Fruit fly (Drosophila melanogaster) whole organism, prepupa: Measurements from ENCODE around the gene chic.

Source experiments
- CG11294 ChIP-seq: fragments of 200-800 bp; sonication (Bioruptor generic); IDR thresholded peaks from 2 replicates; pipeline ENCODE4 v1.3.6; 2022; ENCODE audit warnings: missing biosample characterization, missing genetic modification characterization
- CG11762 ChIP-seq: fragments of 200-800 bp; sonication (Bioruptor generic); optimal IDR thresholded peaks from 3 replicates; lab custom pipeline; 2016; ENCODE audit warnings: missing biosample characterization, missing genetic modification characterization; ENCODE audit not compliant: insufficient read depth
- CG11902 ChIP-seq: fragments of 200-800 bp; sonication (Bioruptor generic); optimal IDR thresholded peaks from 3 replicates; lab custom pipeline; 2016; ENCODE audit warnings: missing biosample characterization, missing genetic modification characterization
- CG15336 ChIP-seq: fragments of 200-800 bp; sonication (Bioruptor generic); IDR thresholded peaks from 2 replicates; pipeline ENCODE4 v1.3.6; 2022; ENCODE audit warnings: missing biosample characterization, missing genetic modification characterization
- CG1621 ChIP-seq: fragments of 200-800 bp; sonication (Bioruptor generic); optimal IDR thresholded peaks from 3 replicates; lab custom pipeline; 2018; ENCODE audit warnings: missing biosample characterization, mild to moderate bottlenecking, missing genetic modification characterization
- CG16779 ChIP-seq: fragments of 200-800 bp; sonication (Bioruptor generic); optimal IDR thresholded peaks from 3 replicates; lab custom pipeline; 2017; ENCODE audit warnings: missing biosample characterization, mild to moderate bottlenecking, missing genetic modification characterization
- CG3032 ChIP-seq: fragments of 200-800 bp; optimal IDR thresholded peaks from 2 replicates; lab custom pipeline; 2019; ENCODE audit warnings: missing biosample characterization, mild to moderate bottlenecking, missing genetic modification characterization, moderate library complexity
- CG32006 ChIP-seq: fragments of 200-800 bp; sonication (Bioruptor generic); optimal IDR thresholded peaks from 3 replicates; lab custom pipeline; 2017; ENCODE audit warnings: missing biosample characterization, mild to moderate bottlenecking, missing genetic modification characterization
- CG34406 ChIP-seq: fragments of 200-800 bp; sonication (Bioruptor generic); optimal IDR thresholded peaks from 3 replicates; lab custom pipeline; 2016; ENCODE audit warnings: missing biosample characterization, missing genetic modification characterization
- CG3919 ChIP-seq: fragments of 200-800 bp; sonication (Bioruptor generic); optimal IDR thresholded peaks from 3 replicates; lab custom pipeline; 2016; ENCODE audit warnings: missing biosample characterization, missing genetic modification characterization
- CG4318 ChIP-seq: fragments of 200-800 bp; sonication (Bioruptor generic); optimal IDR thresholded peaks from 3 replicates; lab custom pipeline; 2017; ENCODE audit warnings: missing biosample characterization, mild to moderate bottlenecking, missing genetic modification characterization
- CG6163 ChIP-seq: fragments of 200-800 bp; sonication (Bioruptor generic); IDR thresholded peaks from 3 replicates; pipeline ENCODE4 v1.3.6; 2022; ENCODE audit warnings: missing biosample characterization, missing genetic modification characterization
- CG6792 ChIP-seq: fragments of 200-800 bp; sonication (Bioruptor generic); optimal IDR thresholded peaks from 3 replicates; lab custom pipeline; 2016; ENCODE audit warnings: missing biosample characterization, missing genetic modification characterization
- CG6808 ChIP-seq: fragments of 200-800 bp; sonication (Bioruptor generic); optimal IDR thresholded peaks from 3 replicates; lab custom pipeline; 2017; ENCODE audit warnings: missing biosample characterization, missing genetic modification characterization, mild to moderate bottlenecking, moderate library complexity, missing genetic modification reagents
- CG6854 ChIP-seq: fragments of 200-800 bp; sonication (Bioruptor generic); optimal IDR thresholded peaks from 2 replicates; lab custom pipeline; 2017; ENCODE audit warnings: missing biosample characterization, mild to moderate bottlenecking, missing genetic modification characterization
- CG7368 ChIP-seq: fragments of 200-800 bp; sonication (Bioruptor generic); optimal IDR thresholded peaks from 3 replicates; lab custom pipeline; 2016; ENCODE audit warnings: missing biosample characterization, missing genetic modification characterization
- CG8119 ChIP-seq: fragments of 200-800 bp; sonication (Bioruptor generic); IDR thresholded peaks from 3 replicates; pipeline ENCODE4 v1.3.6; 2022; ENCODE audit warnings: missing biosample characterization, missing genetic modification characterization
- CG8319 ChIP-seq: fragments of 200-800 bp; sonication (Bioruptor generic); optimal IDR thresholded peaks from 3 replicates; lab custom pipeline; 2016; ENCODE audit warnings: missing biosample characterization, missing genetic modification characterization
- CG8632 ChIP-seq: fragments of 200-800 bp; sonication (Bioruptor generic); optimal IDR thresholded peaks from 3 replicates; lab custom pipeline; 2016; ENCODE audit warnings: missing biosample characterization, missing genetic modification characterization
- CG9139 ChIP-seq: fragments of 200-800 bp; sonication (Bioruptor generic); optimal IDR thresholded peaks from 3 replicates; lab custom pipeline; 2017; ENCODE audit warnings: missing biosample characterization, mild to moderate bottlenecking, missing genetic modification characterization
- Eip75B ChIP-seq: fragments of 200-800 bp; sonication (Bioruptor generic); optimal IDR thresholded peaks from 3 replicates; lab custom pipeline; 2016; ENCODE audit warnings: missing biosample characterization, missing genetic modification characterization
- Eip78C ChIP-seq: fragments of 200-800 bp; sonication (Bioruptor generic); peaks from one replicate; lab custom pipeline; 2016; ENCODE audit warnings: missing biosample characterization, missing genetic modification characterization
- Eip93F ChIP-seq: fragments of 200-800 bp; sonication (Bioruptor generic); optimal IDR thresholded peaks from 2 replicates; lab custom pipeline; 2016; ENCODE audit warnings: missing biosample characterization, mild to moderate bottlenecking, missing genetic modification characterization
- Ets21C ChIP-seq: fragments of 200-800 bp; sonication (Bioruptor generic); optimal IDR thresholded peaks from 3 replicates; lab custom pipeline; 2016; ENCODE audit warnings: missing biosample characterization, missing genetic modification characterization
- Ets96B ChIP-seq: fragments of 200-800 bp; optimal IDR thresholded peaks from 2 replicates; lab custom pipeline; 2019; ENCODE audit warnings: missing biosample characterization, mild to moderate bottlenecking, missing genetic modification characterization, moderate library complexity
- Gug ChIP-seq: fragments of 200-800 bp; sonication (Bioruptor generic); IDR thresholded peaks from 2 replicates; pipeline ENCODE4 v1.3.6; 2022; ENCODE audit warnings: missing biosample characterization, missing genetic modification characterization
- Hr38 ChIP-seq: sonication (Bioruptor generic); optimal IDR thresholded peaks from 2 replicates; lab custom pipeline; 2016; ENCODE audit warnings: missing biosample characterization, missing genetic modification characterization
- Hr39 ChIP-seq: fragments of 200-800 bp; sonication (Bioruptor generic); optimal IDR thresholded peaks from 2 replicates; lab custom pipeline; 2016; ENCODE audit warnings: missing biosample characterization, missing genetic modification characterization
- Hr4 ChIP-seq: fragments of 200-800 bp; sonication (Bioruptor generic); optimal IDR thresholded peaks from 3 replicates; lab custom pipeline; 2016; ENCODE audit warnings: missing biosample characterization, missing genetic modification characterization
- Lpt ChIP-seq: fragments of 200-800 bp; sonication (Bioruptor generic); optimal IDR thresholded peaks from 3 replicates; lab custom pipeline; 2016; ENCODE audit warnings: missing biosample characterization, missing genetic modification characterization
- Met ChIP-seq: fragments of 200-800 bp; sonication (Bioruptor generic); optimal IDR thresholded peaks from 3 replicates; lab custom pipeline; 2016; ENCODE audit warnings: missing biosample characterization, missing genetic modification characterization
- OdsH ChIP-seq: fragments of 200-800 bp; sonication (Bioruptor generic); optimal IDR thresholded peaks from 3 replicates; lab custom pipeline; 2016; ENCODE audit warnings: missing biosample characterization, missing genetic modification characterization
- Smox ChIP-seq: fragments of 200-800 bp; sonication (Bioruptor generic); optimal IDR thresholded peaks from 3 replicates; lab custom pipeline; 2016; ENCODE audit warnings: missing biosample characterization, missing genetic modification characterization
- Sox102F ChIP-seq: fragments of 200-800 bp; sonication (Bioruptor generic); optimal IDR thresholded peaks from 2 replicates; lab custom pipeline; 2016; ENCODE audit warnings: missing biosample characterization, mild to moderate bottlenecking, missing genetic modification characterization
- Sox14 ChIP-seq: fragments of 200-800 bp; sonication (Bioruptor generic); optimal IDR thresholded peaks from 3 replicates; lab custom pipeline; 2016; ENCODE audit warnings: missing biosample characterization, missing genetic modification characterization
- Sox15 ChIP-seq: fragments of 200-800 bp; sonication (Bioruptor generic); optimal IDR thresholded peaks from 3 replicates; lab custom pipeline; 2016; ENCODE audit warnings: missing biosample characterization, missing genetic modification characterization
- acj6 ChIP-seq: fragments of 200-800 bp; sonication (Bioruptor generic); optimal IDR thresholded peaks from 3 replicates; lab custom pipeline; 2016; ENCODE audit warnings: missing biosample characterization, missing genetic modification characterization
- cyc ChIP-seq: fragments of 200-800 bp; sonication (Bioruptor generic); optimal IDR thresholded peaks from 3 replicates; lab custom pipeline; 2016; ENCODE audit warnings: missing biosample characterization, missing genetic modification characterization
- dac ChIP-seq: fragments of 200-800 bp; sonication (Bioruptor generic); optimal IDR thresholded peaks from 2 replicates; lab custom pipeline; 2017; ENCODE audit warnings: missing biosample characterization, mild to moderate bottlenecking, missing genetic modification characterization
- dsx ChIP-seq: fragments of 200-800 bp; optimal IDR thresholded peaks from 3 replicates; lab custom pipeline; 2019; ENCODE audit warnings: missing biosample characterization, mild to moderate bottlenecking, missing genetic modification characterization, moderate library complexity; ENCODE audit not compliant: poor library complexity, severe bottlenecking
- eg ChIP-seq: fragments of 200-800 bp; sonication (Bioruptor generic); IDR thresholded peaks from 3 replicates; pipeline ENCODE4 v1.3.6; 2022; ENCODE audit warnings: missing biosample characterization, missing genetic modification characterization
- esn ChIP-seq: fragments of 200-800 bp; sonication (Bioruptor generic); optimal IDR thresholded peaks from 2 replicates; lab custom pipeline; 2016; ENCODE audit warnings: missing biosample characterization, mild to moderate bottlenecking, missing genetic modification characterization, moderate library complexity
- fd59A ChIP-seq: fragments of 200-800 bp; sonication (Bioruptor generic); optimal IDR thresholded peaks from 2 replicates; lab custom pipeline; 2017; ENCODE audit warnings: missing biosample characterization, mild to moderate bottlenecking, missing genetic modification characterization, missing genetic modification reagents
- lz ChIP-seq: fragments of 200-800 bp; sonication (Bioruptor generic); optimal IDR thresholded peaks from 3 replicates; lab custom pipeline; 2016; ENCODE audit warnings: missing biosample characterization, missing genetic modification characterization
- net ChIP-seq: fragments of 200-800 bp; sonication (Bioruptor generic); optimal IDR thresholded peaks from 3 replicates; lab custom pipeline; 2016; ENCODE audit warnings: missing biosample characterization, missing genetic modification characterization
- salr ChIP-seq, 2 experiments: fragments of 200-800 bp; sonication (Bioruptor generic); optimal IDR thresholded peaks; 3 replicates each; lab custom pipeline; 2016 to 2018; ENCODE audit warnings: missing biosample characterization in 2 of 2, missing genetic modification characterization in 2 of 2, mild to moderate bottlenecking in 1 of 2
- spab ChIP-seq: fragments of 200-800 bp; sonication (Bioruptor generic); optimal IDR thresholded peaks from 2 replicates; lab custom pipeline; 2017; ENCODE audit warnings: missing biosample characterization, mild to moderate bottlenecking, missing genetic modification characterization, missing genetic modification reagents
- ss ChIP-seq, 2 experiments: fragments of 200-800 bp; sonication (Bioruptor generic); optimal IDR thresholded peaks; 2 replicates in 1 of 2; 3 replicates in 1 of 2; lab custom pipeline; 2017 to 2018; ENCODE audit warnings: mild to moderate bottlenecking in 2 of 2, missing biosample characterization in 2 of 2, missing genetic modification characterization in 2 of 2, moderate library complexity in 1 of 2
- topi ChIP-seq: fragments of 200-800 bp; sonication (Bioruptor generic); optimal IDR thresholded peaks from 3 replicates; lab custom pipeline; 2016; ENCODE audit warnings: missing biosample characterization, missing genetic modification characterization
- vri ChIP-seq: fragments of 200-800 bp; sonication (Bioruptor generic); optimal IDR thresholded peaks from 3 replicates; lab custom pipeline; 2016; ENCODE audit warnings: missing biosample characterization, mild to moderate bottlenecking, missing genetic modification characterization

Gene chic

dm6 chr2L:5944305-5945282 is 36.2 kb downstream of the chic start:
- TF ChIP-seq dac (GFP tag; lab: Kevin White, UChicago) (no peak), CG3919 (no peak), topi (GFP tag; lab: Kevin White, UChicago) (no peak), CG3032 (tag; lab: Kevin White, UChicago) (no peak), eg (no peak), CG32006 (GFP tag; lab: Kevin White, UChicago) (no peak), Hr39 (GFP tag; lab: Kevin White, UChicago) (no peak), salr (GFP tag; optimal IDR thresholded peaks at IDR 0.05; lab: Kevin White, UChicago) (no peak), Eip93F (GFP tag; lab: Kevin White, UChicago) (peak; percentile 10), Gug (GFP tag; lab: Robert Waterston, UW) (0 out of 2 replicates have a peak, but pooled peaks have one; percentile 30), Smox (GFP tag; lab: Kevin White, UChicago) (no peak), Hr4 (no peak), CG4318 (GFP tag; lab: Kevin White, UChicago) (no peak), Met (GFP tag; lab: Kevin White, UChicago) (no peak), CG11294 (GFP tag; lab: Robert Waterston, UW) (no peak), Eip75B (GFP tag; lab: Kevin White, UChicago) (peak; percentile 29), Eip78C (GFP tag; lab: Kevin White, UChicago) (peak; percentile 50), cyc (GFP tag; lab: Kevin White, UChicago) (no peak), CG7368 (GFP tag; lab: Kevin White, UChicago) (no peak), spab (no peak), CG6808 (no peak), Ets21C (GFP tag; lab: Kevin White, UChicago) (no peak), Sox15 (GFP tag; lab: Kevin White, UChicago) (no peak), esn (GFP tag; lab: Kevin White, UChicago) (no peak), net (GFP tag; lab: Kevin White, UChicago) (no peak), CG15336 (GFP tag; lab: Robert Waterston, UW) (peak; percentile 40; the same call in 1 of the 2 replicates), CG34406 (GFP tag; lab: Kevin White, UChicago) (no peak), OdsH (GFP tag; lab: Kevin White, UChicago) (no peak), CG11762 (no peak), Lpt (GFP tag; lab: Kevin White, UChicago) (no peak), CG8632 (GFP tag; lab: Kevin White, UChicago) (no peak), Sox14 (no peak), CG9139 (GFP tag; lab: Kevin White, UChicago) (no peak), CG8319 (no peak), CG16779 (peak; percentile 58), lz (GFP tag; lab: Kevin White, UChicago) (no peak), acj6 (GFP tag; lab: Kevin White, UChicago) (no peak), Hr38 (no peak), ss (GFP tag; optimal IDR thresholded peaks at IDR 0.05; lab: Kevin White, UChicago) (no peak), CG11902 (no peak), CG6792 (GFP tag; lab: Kevin White, UChicago) (no peak), CG6163 (GFP tag; lab: Robert Waterston, UW) (peak; percentile 58; the same call in 1 of the 3 replicates), Sox102F (GFP tag; lab: Kevin White, UChicago) (no peak), CG1621 (tag; lab: Kevin White, UChicago) (peak; percentile 22), vri (peak; percentile 58), fd59A (GFP tag; lab: Kevin White, UChicago) (no peak), CG8119 (0 out of 3 replicates have a peak, but pooled peaks have one; percentile 20), dsx (no peak), Ets96B (tag; lab: Kevin White, UChicago) (no peak), CG6854 (GFP tag; lab: Kevin White, UChicago) (no peak)
